Fruit fly (Drosophila melanogaster): ENCODE results near the gene CG16989.
A peak's percentile ranks its signal among the peaks of the same experiment; 100 is the strongest.

The CG16989 gene

DNA sequence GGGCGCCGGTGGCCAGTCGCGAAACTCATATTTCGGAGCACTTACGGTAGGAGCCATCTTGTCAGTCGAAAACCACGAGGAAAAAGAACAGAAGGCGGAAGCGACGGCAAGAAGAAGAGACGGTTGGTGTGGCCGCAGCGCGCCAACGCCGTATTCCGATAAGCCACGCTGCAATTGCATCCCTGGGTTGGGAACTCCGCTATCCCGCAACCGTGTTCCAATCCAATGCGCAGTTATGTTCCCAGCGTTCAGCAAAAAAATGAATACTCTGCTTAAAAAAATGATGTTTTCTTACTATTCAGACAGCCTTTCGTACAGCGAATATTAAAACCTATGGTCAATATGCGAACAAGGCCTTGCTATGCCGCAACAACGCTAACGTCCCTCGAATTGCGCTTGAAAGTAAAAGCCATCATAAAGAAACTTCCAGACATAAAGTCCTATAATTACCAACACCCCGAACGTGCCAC, 27.9 kb upstream of the CG16989 start, which contains the start of gene RpL22 (continued):
- TF ChIP-seq Dad (GFP tag; optimal IDR thresholded peaks at IDR 0.05) (peak; percentile 88), CG2889 (GFP tag; IDR thresholded peaks at IDR 0.05) (peak; percentile 54; the same call in 1 of the 3 replicates), p53 (GFP tag; optimal IDR thresholded peaks at IDR 0.05) (peak; percentile 94), yki (optimal IDR thresholded peaks at IDR 0.05) (no peak), zf30C (GFP tag; optimal IDR thresholded peaks at IDR 0.05) (peak; percentile 45), sr (GFP tag; IDR thresholded peaks at IDR 0.05) (peak; percentile 88), Kr (GFP tag; optimal IDR thresholded peaks at IDR 0.05) (no peak), en (GFP tag; optimal IDR thresholded peaks at IDR 0.05) (peak; percentile 84), CG6272 (GFP tag; IDR thresholded peaks at IDR 0.05) (peak; percentile 65), CG6683 (GFP tag; optimal IDR thresholded peaks at IDR 0.05) (peak; percentile 86), jigr1 (GFP tag; IDR thresholded peaks at IDR 0.05) (peak; percentile 56; the same call in 1 of the 3 replicates), CG17568 (GFP tag; optimal IDR thresholded peaks at IDR 0.05) (peak; percentile 84), CG13894 (tag; optimal IDR thresholded peaks at IDR 0.05) (peak; percentile 88), kah (GFP tag; optimal IDR thresholded peaks at IDR 0.05) (peak; percentile 73), CG11247 (GFP tag; IDR thresholded peaks at IDR 0.05) (peak; percentile 82), NK7.1 (GFP tag; optimal IDR thresholded peaks at IDR 0.05) (peak; percentile 91), Atf6 (GFP tag; IDR thresholded peaks at IDR 0.05) (peak; percentile 82), CG6175 (GFP tag; IDR thresholded peaks at IDR 0.05) (peak; percentile 78), bigmax (GFP tag; optimal IDR thresholded peaks at IDR 0.05) (peak; percentile 79), br (optimal IDR thresholded peaks at IDR 0.05) (no peak), CG9609 (GFP tag; optimal IDR thresholded peaks at IDR 0.05) (peak; percentile 87), gfzf (GFP tag; optimal IDR thresholded peaks at IDR 0.05) (peak; percentile 100), Eip74EF (GFP tag; optimal IDR thresholded peaks at IDR 0.05) (peak in 1 of 2 experiments; percentile 83), mam (GFP tag; optimal IDR thresholded peaks at IDR 0.05) (peak; percentile 73), Hey (tag; optimal IDR thresholded peaks at IDR 0.05) (peak; percentile 73), CG10543 (GFP tag; optimal IDR thresholded peaks at IDR 0.05) (peak; percentile 85), CG17361 (GFP tag; IDR thresholded peaks at IDR 0.05) (peak; percentile 67), CG10274 (GFP tag; optimal IDR thresholded peaks at IDR 0.05) (peak; percentile 78), Six4 (GFP tag; optimal IDR thresholded peaks at IDR 0.05) (peak; percentile 80), Dip3 (GFP tag; optimal IDR thresholded peaks at IDR 0.05) (peak; percentile 87), vfl (GFP tag; optimal IDR thresholded peaks at IDR 0.05) (peak; percentile 72), vnd (GFP tag; IDR thresholded peaks at IDR 0.05; ENCODE audit: partially characterized antibody) (no peak), CG7271 (tag; optimal IDR thresholded peaks at IDR 0.05) (peak; percentile 82), CG10366 (GFP tag; IDR thresholded peaks at IDR 0.05) (peak; percentile 79), CG4360 (GFP tag; IDR thresholded peaks at IDR 0.05) (peak; percentile 38; the same call in 1 of the 2 replicates), CG1647 (GFP tag; optimal IDR thresholded peaks at IDR 0.05) (peak; percentile 70), fru (optimal IDR thresholded peaks at IDR 0.05) (no peak), CG13424 (tag; optimal IDR thresholded peaks at IDR 0.05) (peak; percentile 61), caup (GFP tag; optimal IDR thresholded peaks at IDR 0.05; ENCODE audit: severe bottlenecking) (peak; percentile 97), pzg (GFP tag; optimal IDR thresholded peaks at IDR 0.05) (peak; percentile 98), Gug (GFP tag; IDR thresholded peaks at IDR 0.05) (peak; percentile 51; the same call in 2 of the 4 replicates), CG6254 (GFP tag; optimal IDR thresholded peaks at IDR 0.05) (peak; percentile 79), CG6791 (GFP tag; IDR thresholded peaks at IDR 0.05; ENCODE audit: partially characterized antibody) (peak; percentile 59; the same call in 1 of the 3 replicates), Ptx1 (GFP tag; IDR thresholded peaks at IDR 0.05) (peak; percentile 80), CG10431 (GFP tag; optimal IDR thresholded peaks at IDR 0.05) (peak; percentile 71), tgo (GFP tag; IDR thresholded peaks at IDR 0.05) (peak; percentile 71; the same call in 2 of the 3 replicates), PHDP (tag; optimal IDR thresholded peaks at IDR 0.05) (peak; percentile 80), CG2129 (GFP tag; IDR thresholded peaks at IDR 0.05; ENCODE audit: partially characterized antibody) (no peak), lov (optimal IDR thresholded peaks at IDR 0.05) (no peak), lov (GFP tag; IDR thresholded peaks at IDR 0.05) (peak; percentile 93), CG16813 (GFP tag; IDR thresholded peaks at IDR 0.05; ENCODE audit: partially characterized antibody) (0 out of 3 replicates have a peak, but pooled peaks have one; percentile 20)
